Worm (Caenorhabditis elegans) whole organism, L1 larva: Measurements from ENCODE around the gene sto-1.

Experiments used
- ets-5 ChIP-seq: fragments of 200-800 bp; sonication (Bioruptor generic); IDR thresholded peaks from 2 replicates; pipeline ENCODE4 v1.3.6; 2022; ENCODE audit warnings: missing genetic modification characterization, missing compliant biosample characterization
- lin-15B ChIP-seq: fragments of 150-350 bp; sonication (generic microtip); optimal IDR thresholded peaks from 3 replicates; lab custom pipeline; 2014; ENCODE audit warnings: missing biosample characterization, missing genetic modification characterization
- nhr-76 ChIP-seq: sonication (generic microtip); optimal IDR thresholded peaks from 2 replicates; lab custom pipeline; 2017; ENCODE audit warnings: missing biosample characterization, missing genetic modification characterization
- unc-62 ChIP-seq: fragments of 150-350 bp; optimal IDR thresholded peaks from 2 replicates; lab custom pipeline; 2014; ENCODE audit warnings: missing biosample characterization, missing genetic modification reagents, missing genetic modification characterization

DNA sequence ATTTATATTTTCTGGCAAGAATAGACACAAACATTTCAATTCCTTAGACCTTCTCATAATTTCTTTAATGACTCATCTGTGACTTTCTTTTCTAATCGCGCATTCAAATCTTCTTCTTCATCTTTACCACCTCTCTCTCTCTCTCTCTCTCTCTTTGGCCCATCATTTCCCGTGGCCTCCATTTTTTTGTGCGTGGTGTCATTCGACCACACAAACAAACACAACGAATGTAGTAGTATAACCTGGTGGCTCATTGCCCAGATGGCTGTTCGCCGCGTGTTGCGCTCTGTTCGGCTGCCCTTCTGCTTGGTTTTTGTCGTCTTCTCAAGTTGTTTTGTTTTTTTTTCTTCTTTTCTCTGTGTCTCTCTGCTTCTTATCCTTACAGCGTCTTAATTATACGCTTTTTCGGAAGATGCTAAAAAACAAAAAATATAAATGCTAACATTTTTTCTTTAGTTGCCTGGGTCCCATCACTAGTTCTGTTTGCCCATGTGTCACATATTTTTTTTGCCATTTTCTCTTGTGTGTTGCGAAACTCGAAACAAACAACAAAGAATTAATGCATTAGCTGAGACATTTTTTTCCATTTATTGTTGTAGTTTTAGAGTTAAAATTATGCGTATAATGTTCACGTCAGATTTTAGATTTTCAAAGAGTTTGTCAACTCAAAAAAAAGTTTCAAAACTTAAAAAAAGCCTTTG is 15.0 kb downstream of the sto-1 start:
- TF ChIP-seq ets-5 (no peak), unc-62 (GFP tag; lab: Kevin White, UChicago) (no peak), nhr-76 (no peak), lin-15B (tag; lab: Kevin White, UChicago) (no peak)
